Worm (Caenorhabditis elegans) whole organism, L4 larva: ENCODE data around the gene R01E6.2.

ENCODE experiments used
- F37D6.2 ChIP-seq: sonication (generic microtip); optimal IDR thresholded peaks from 2 replicates; lab custom pipeline; 2016; ENCODE audit warnings: mild to moderate bottlenecking, missing genetic modification characterization, missing compliant biosample characterization
- ZK546.5 ChIP-seq, 2 experiments: sonication (generic microtip); optimal IDR thresholded peaks; 2 replicates each; lab custom pipeline; 2017; ENCODE audit warnings: missing biosample characterization in 2 of 2, missing genetic modification characterization in 2 of 2

DNA sequence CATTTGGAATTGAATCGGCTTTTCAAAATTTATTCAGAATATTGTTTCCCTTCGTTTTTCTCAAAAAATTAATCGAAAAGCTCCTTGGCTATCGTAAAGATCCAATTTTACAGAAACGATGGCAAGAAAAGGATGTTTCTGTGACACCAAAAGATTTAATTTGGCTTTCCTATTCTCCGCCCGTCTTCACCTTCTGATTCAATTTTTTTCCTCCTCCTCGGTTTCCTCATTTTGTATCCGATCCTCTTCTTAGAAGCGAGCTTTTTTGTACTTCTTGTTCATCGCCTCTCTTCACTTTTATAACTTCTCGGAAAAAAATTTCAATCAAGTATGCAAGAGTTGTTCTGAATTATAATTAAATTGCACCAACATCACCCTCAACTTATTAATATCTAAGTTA lies 43.7 kb upstream of the R01E6.2 start:
- no peak for TF ChIP-seq ZK546.5 (tag; optimal IDR thresholded peaks at IDR 0.05; lab: Kevin White, UChicago)
- no peak for TF ChIP-seq F37D6.2 (tag; lab: Kevin White, UChicago)
